Fruit fly (Drosophila melanogaster): Measurements from ENCODE around the gene CG43102.

CG43102 gene

DNA sequence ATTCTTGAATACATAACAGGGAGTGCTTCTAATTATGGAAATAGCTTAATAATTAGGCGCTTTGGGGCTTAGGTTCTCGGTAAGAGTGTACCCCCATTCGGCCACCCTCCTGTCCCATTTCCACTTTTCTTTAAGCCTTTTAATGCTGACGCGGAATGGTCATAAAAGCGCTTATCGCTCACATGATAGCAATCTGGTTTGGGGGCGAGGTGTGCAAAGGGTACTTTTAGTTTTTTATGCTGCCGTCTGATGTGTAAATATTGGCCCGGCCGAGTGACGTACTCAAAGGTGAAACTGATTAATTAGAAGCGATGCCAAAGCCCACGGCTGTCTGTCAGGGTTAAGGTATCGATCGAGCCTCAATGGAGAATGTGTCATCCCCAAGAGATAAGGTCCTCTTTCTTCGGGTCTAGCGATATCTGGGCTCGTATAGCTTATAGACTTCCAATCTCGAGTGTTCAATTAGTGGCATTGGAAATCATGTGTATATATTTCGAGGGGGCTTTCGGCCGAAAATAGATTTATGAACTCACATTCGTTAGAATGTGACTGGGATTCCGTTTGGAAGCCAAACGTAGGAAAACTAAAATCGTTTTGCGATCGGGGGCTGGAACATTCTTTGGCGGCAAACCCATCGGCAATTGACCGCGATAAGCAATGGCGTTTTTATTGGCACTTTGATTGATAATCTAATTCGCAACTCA lies 34.4 kb downstream of the CG43102 start (continued):
- TF ChIP-seq corto (GFP tag; optimal IDR thresholded peaks at IDR 0.05) (no peak), Ets65A (GFP tag) (no peak), yki (optimal IDR thresholded peaks at IDR 0.05) (no peak), exex (tag; optimal IDR thresholded peaks at IDR 0.05) (peak; percentile 95), CG8290 (GFP tag; optimal IDR thresholded peaks at IDR 0.05) (no peak), CG8290 (tag; optimal IDR thresholded peaks at IDR 0.05) (peak in 1 of 2 experiments; percentile 32), CG3281 (GFP tag; optimal IDR thresholded peaks at IDR 0.05) (peak; percentile 27), NK7.1 (GFP tag; optimal IDR thresholded peaks at IDR 0.05) (no peak), GATAe (GFP tag; conservative IDR thresholded peaks at IDR 0.05) (peak; percentile 78), Xbp1 (GFP tag; optimal IDR thresholded peaks at IDR 0.05) (no peak), CG17568 (GFP tag; optimal IDR thresholded peaks at IDR 0.05) (no peak), Nf-YA (GFP tag; IDR thresholded peaks at IDR 0.05) (no peak), cwo (GFP tag; optimal IDR thresholded peaks at IDR 0.05) (peak; percentile 57)

DNA sequence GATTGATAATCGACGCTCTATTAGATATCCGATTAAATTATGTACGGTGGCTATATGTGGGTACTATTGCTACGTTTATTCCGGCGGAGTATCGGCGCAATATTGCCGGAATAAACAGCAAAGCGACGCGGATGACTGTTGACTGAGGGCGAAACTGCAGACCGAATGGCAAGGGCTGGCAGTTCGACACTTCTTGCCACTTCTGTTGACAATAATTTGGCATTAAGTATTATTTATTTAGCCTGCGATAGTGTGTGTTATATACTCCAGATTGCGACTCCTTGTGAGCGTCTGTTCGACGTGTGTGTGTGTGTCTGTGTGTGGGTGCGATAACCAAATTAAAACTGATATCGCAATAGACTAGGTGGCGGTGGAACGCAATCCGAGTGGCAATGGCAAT lies 35.4 kb downstream of the CG43102 start:
- TF ChIP-seq cwo (GFP tag; optimal IDR thresholded peaks at IDR 0.05) (peak; percentile 43), Fer1 (GFP tag; optimal IDR thresholded peaks at IDR 0.05) (peak; percentile 2), exex (tag; optimal IDR thresholded peaks at IDR 0.05) (peak; percentile 93), GATAe (GFP tag; conservative IDR thresholded peaks at IDR 0.05) (peak; percentile 63), lab (GFP tag; optimal IDR thresholded peaks at IDR 0.05) (peak; percentile 28), CG8290 (GFP tag; optimal IDR thresholded peaks at IDR 0.05) (no peak), CG8290 (tag; optimal IDR thresholded peaks at IDR 0.05) (peak in 1 of 2 experiments; percentile 5), CG18011 (GFP tag; optimal IDR thresholded peaks at IDR 0.05) (no peak), CG4360 (GFP tag; IDR thresholded peaks at IDR 0.05) (no peak), sug (tag; optimal IDR thresholded peaks at IDR 0.05) (peak; percentile 55), CG16813 (GFP tag; IDR thresholded peaks at IDR 0.05; ENCODE audit: partially characterized antibody) (no peak), cg (GFP tag; optimal IDR thresholded peaks at IDR 0.05) (peak; percentile 11)

DNA sequence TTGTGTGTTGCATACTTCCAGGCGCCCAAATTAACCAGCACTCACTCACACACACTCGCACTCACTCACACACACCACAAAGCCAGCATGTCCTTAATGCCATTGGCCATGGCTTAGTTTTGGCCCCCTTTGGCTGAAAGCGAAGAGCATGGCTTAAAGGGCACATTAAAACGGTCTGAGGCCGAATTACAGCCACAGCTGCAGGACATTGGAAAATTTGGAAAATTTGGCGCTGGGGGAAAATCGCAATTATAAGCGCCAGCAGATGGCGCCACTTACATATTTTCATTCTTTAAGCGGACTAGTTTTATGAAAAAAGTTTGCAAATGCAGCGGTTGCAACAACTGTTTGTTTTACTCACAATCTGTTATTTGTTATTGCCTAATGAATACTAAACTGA lies 51.7 kb downstream of the CG43102 start:
- no peak for TF ChIP-seq grau (tag; optimal IDR thresholded peaks at IDR 0.05)
- TF ChIP-seq Med (GFP tag), result peak; percentile 28
- peak; percentile 9 for TF ChIP-seq zen (tag; optimal IDR thresholded peaks at IDR 0.05)
- peak; percentile 75 for TF ChIP-seq CTCF (GFP tag; optimal IDR thresholded peaks at IDR 0.05)
- TF ChIP-seq cg (GFP tag; optimal IDR thresholded peaks at IDR 0.05), result peak; percentile 26
- TF ChIP-seq Ets65A (GFP tag), result peak; percentile 19

DNA sequence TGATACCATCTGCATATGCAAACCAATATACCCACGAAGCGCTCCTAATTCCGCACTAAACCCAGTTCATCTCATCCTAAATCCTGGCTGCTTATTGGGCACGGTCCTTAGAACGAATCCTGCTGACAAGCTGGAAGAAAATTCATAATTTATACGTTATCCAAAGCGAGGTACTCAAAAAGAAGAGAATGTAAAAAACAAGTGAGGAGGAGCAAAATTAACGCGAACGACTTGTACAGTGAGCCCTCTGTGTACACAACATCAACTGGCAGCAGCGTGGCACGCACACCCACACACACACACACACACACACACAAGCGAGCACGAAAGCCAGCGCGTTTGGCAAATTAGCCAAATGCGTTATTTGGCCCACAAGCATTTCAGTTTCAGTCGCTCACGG lies 58.0 kb downstream of the CG43102 start, which contains the start of gene TyrRII:
TSS of gene TyrRII (plus strand) at position 301 of the 400 bp plus-strand sequence.
- TF ChIP-seq CG30020 (tag; optimal IDR thresholded peaks at IDR 0.05) (no peak), CG12659 (GFP tag; optimal IDR thresholded peaks at IDR 0.05) (no peak), CG2116 (GFP tag; optimal IDR thresholded peaks at IDR 0.05) (no peak), CG9876 (GFP tag; optimal IDR thresholded peaks at IDR 0.05) (no peak), abd-A (tag; optimal IDR thresholded peaks at IDR 0.05) (no peak), NC2β (GFP tag; optimal IDR thresholded peaks at IDR 0.05) (no peak)

DNA sequence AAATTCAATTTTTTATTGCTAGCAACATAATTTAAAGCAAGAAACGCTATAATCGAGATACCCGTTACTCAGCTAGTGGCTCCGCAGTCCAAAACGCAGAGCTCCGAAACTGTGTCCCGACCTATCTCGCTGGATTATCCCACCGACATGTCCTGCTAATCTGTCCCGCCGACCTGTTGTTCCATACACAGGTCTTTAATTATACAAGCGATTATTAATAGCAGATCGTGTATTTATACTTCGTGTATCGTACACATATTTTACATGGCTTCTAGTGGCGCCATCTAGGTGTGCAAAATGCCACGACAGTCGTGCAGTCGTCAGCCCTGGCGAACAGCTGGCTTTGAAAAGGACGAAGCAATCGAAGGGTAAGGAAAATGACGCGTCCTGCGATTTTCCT lies 61.0 kb downstream of the CG43102 start, which contains the start of gene CG14321:
TSS of gene CG14321 (plus strand) at position 338 of the 400 bp plus-strand sequence.
- TF ChIP-seq CG6689 (GFP tag; IDR thresholded peaks at IDR 0.05) (no peak), CG13424 (tag; optimal IDR thresholded peaks at IDR 0.05) (no peak), Pdp1 (GFP tag; optimal IDR thresholded peaks at IDR 0.05) (no peak), wek (GFP tag; optimal IDR thresholded peaks at IDR 0.05) (no peak), E2f2 (GFP tag; IDR thresholded peaks at IDR 0.05) (no peak), ro (GFP tag; IDR thresholded peaks at IDR 0.05) (no peak), otp (GFP tag; IDR thresholded peaks at IDR 0.05) (no peak), CG12219 (GFP tag; optimal IDR thresholded peaks at IDR 0.05) (no peak), Bgb (GFP tag; IDR thresholded peaks at IDR 0.05; ENCODE audit: partially characterized antibody) (peak; percentile 73), CG43689 (GFP tag; IDR thresholded peaks at IDR 0.05) (no peak), tio (GFP tag; optimal IDR thresholded peaks at IDR 0.05) (no peak), Dll (GFP tag; IDR thresholded peaks at IDR 0.05; ENCODE audit: partially characterized antibody) (peak; percentile 55; the same call in 2 of the 4 replicates), ato (GFP tag; IDR thresholded peaks at IDR 0.05; ENCODE audit: partially characterized antibody) (peak; percentile 21; the same call in 1 of the 2 replicates), dati (GFP tag; IDR thresholded peaks at IDR 0.05) (no peak), toy (GFP tag; IDR thresholded peaks at IDR 0.05) (no peak)

All from whole organism, embryonic.